Worm (Caenorhabditis elegans) whole organism, L4 larva: ENCODE measurements around the gene T11G6.4.

ENCODE experiments used
- F26F4.8 ChIP-seq: fragments of 200-800 bp; sonication (Bioruptor generic); conservative IDR thresholded peaks from 2 replicates; pipeline ENCODE4 v1.3.6; 2022; ENCODE audit warnings: missing genetic modification characterization, missing compliant biosample characterization
- R02D3.7 ChIP-seq: fragments of 150-350 bp; sonication (generic microtip); optimal IDR thresholded peaks from 3 replicates; lab custom pipeline; 2014; ENCODE audit warnings: missing biosample characterization, missing genetic modification characterization
- T26A8.4 ChIP-seq: fragments of 200-800 bp; sonication (Bioruptor generic); IDR thresholded peaks from 2 replicates; pipeline ENCODE4 v1.3.6; 2022; ENCODE audit warnings: missing genetic modification characterization, missing compliant biosample characterization
- Y5F2A.4 ChIP-seq: fragments of 200-800 bp; sonication (Bioruptor generic); optimal IDR thresholded peaks from 2 replicates; lab custom pipeline; 2018; ENCODE audit warnings: mild to moderate bottlenecking, missing genetic modification characterization, missing compliant biosample characterization
- ZK546.5 ChIP-seq, 2 experiments: sonication (generic microtip); optimal IDR thresholded peaks; 2 replicates each; lab custom pipeline; 2017; ENCODE audit warnings: missing biosample characterization in 2 of 2, missing genetic modification characterization in 2 of 2
- aha-1 ChIP-seq: fragments of 150-350 bp; peaks from one replicate; lab custom pipeline; 2014; ENCODE audit warnings: missing biosample characterization, missing genetic modification characterization
- attf-4 ChIP-seq: sonication (generic microtip); optimal IDR thresholded peaks from 3 replicates; lab custom pipeline; 2017; ENCODE audit warnings: missing biosample characterization, missing genetic modification characterization
- ceh-20 ChIP-seq: fragments of 200-800 bp; sonication (Bioruptor generic); IDR thresholded peaks from 2 replicates; pipeline ENCODE4 v1.3.6; 2022; ENCODE audit warnings: missing genetic modification reagents, missing genetic modification characterization, missing compliant biosample characterization
- ceh-32 ChIP-seq: sonication (generic microtip); optimal IDR thresholded peaks from 2 replicates; lab custom pipeline; 2016; ENCODE audit warnings: mild to moderate bottlenecking, missing genetic modification characterization, missing compliant biosample characterization; ENCODE audit not compliant: poor library complexity
- ceh-62 ChIP-seq: sonication (generic microtip); optimal IDR thresholded peaks from 2 replicates; lab custom pipeline; 2017; ENCODE audit warnings: missing biosample characterization, missing genetic modification characterization
- ctbp-1 ChIP-seq: fragments of 200-800 bp; sonication (Bioruptor generic); IDR thresholded peaks from 2 replicates; pipeline ENCODE4 v1.3.6; 2022; ENCODE audit warnings: missing genetic modification reagents, missing genetic modification characterization, missing compliant biosample characterization
- daf-12 ChIP-seq: fragments of 150-350 bp; optimal IDR thresholded peaks from 2 replicates; lab custom pipeline; 2014; ENCODE audit warnings: missing biosample characterization, missing genetic modification reagents, missing genetic modification characterization
- daf-19 ChIP-seq: fragments of 200-800 bp; sonication (Bioruptor generic); conservative IDR thresholded peaks from 2 replicates; pipeline ENCODE4 v1.3.6; 2022; ENCODE audit warnings: missing genetic modification characterization, missing compliant biosample characterization
- dpl-1 ChIP-seq: fragments of 150-350 bp; optimal IDR thresholded peaks from 2 replicates; lab custom pipeline; 2014; ENCODE audit warnings: missing biosample characterization, missing genetic modification reagents, missing genetic modification characterization
- dve-1 ChIP-seq: sonication (generic microtip); optimal IDR thresholded peaks from 2 replicates; lab custom pipeline; 2017; ENCODE audit warnings: antibody characterized with exemption, mild to moderate bottlenecking, missing genetic modification characterization, missing compliant biosample characterization; ENCODE audit not compliant: insufficient read depth
- egl-43 ChIP-seq: fragments of 200-800 bp; sonication (Bioruptor generic); IDR thresholded peaks from 2 replicates; pipeline ENCODE4 v1.3.6; 2022; ENCODE audit warnings: missing genetic modification reagents, missing genetic modification characterization, missing compliant biosample characterization
- fos-1 ChIP-seq: fragments of 150-350 bp; optimal IDR thresholded peaks from 2 replicates; lab custom pipeline; 2014; ENCODE audit warnings: missing biosample characterization, missing genetic modification characterization
- gei-8 ChIP-seq: fragments of 200-800 bp; sonication (Bioruptor generic); optimal IDR thresholded peaks from 2 replicates; lab custom pipeline; 2018; ENCODE audit warnings: mild to moderate bottlenecking, missing genetic modification characterization, missing compliant biosample characterization
- hif-1 ChIP-seq, 2 experiments: sonication (generic microtip); optimal IDR thresholded peaks; 2 replicates each; lab custom pipeline; 2016 to 2017; ENCODE audit warnings: missing compliant biosample characterization in 2 of 2, missing genetic modification characterization in 2 of 2, missing genetic modification reagents in 2 of 2, missing genotype in 2 of 2, mild to moderate bottlenecking in 1 of 2
- hlh-11 ChIP-seq: fragments of 200-800 bp; sonication (Bioruptor generic); optimal IDR thresholded peaks from 2 replicates; lab custom pipeline; 2018; ENCODE audit warnings: mild to moderate bottlenecking, missing genetic modification characterization, missing compliant biosample characterization
- jun-1 ChIP-seq: fragments of 150-350 bp; optimal IDR thresholded peaks from 2 replicates; lab custom pipeline; 2014; ENCODE audit warnings: missing biosample characterization, missing genetic modification reagents, missing genetic modification characterization
- lsy-2 ChIP-seq, 2 experiments: fragments of 150-350 bp in 1 of 2; sonication (generic microtip) in 1 of 2; optimal IDR thresholded peaks; 2 replicates each; lab custom pipeline; 2014 to 2017; ENCODE audit warnings: missing biosample characterization in 2 of 2, missing genetic modification characterization in 2 of 2
- madf-5 ChIP-seq, 2 experiments: fragments of 200-800 bp; sonication (Bioruptor generic); IDR thresholded peaks; 2 replicates each; pipeline ENCODE4 v1.3.6; 2022; ENCODE audit warnings: missing compliant biosample characterization in 2 of 2, missing genetic modification characterization in 2 of 2
- madf-9 ChIP-seq: fragments of 200-800 bp; sonication (Bioruptor generic); conservative IDR thresholded peaks from 2 replicates; pipeline ENCODE4 v1.3.6; 2022; ENCODE audit warnings: missing genetic modification reagents, missing genetic modification characterization, missing compliant biosample characterization
- mdl-1 ChIP-seq, 2 experiments: fragments of 150-350 bp in 1 of 2; sonication (generic microtip) in 1 of 2; optimal IDR thresholded peaks; 2 replicates each; lab custom pipeline; 2014 to 2017; ENCODE audit warnings: missing biosample characterization in 2 of 2, missing genetic modification characterization in 2 of 2
- mdt-29 ChIP-seq: fragments of 200-800 bp; sonication (Bioruptor generic); IDR thresholded peaks from 2 replicates; pipeline ENCODE4 v1.3.6; 2022; ENCODE audit warnings: missing genetic modification reagents, missing genetic modification characterization, missing compliant biosample characterization
- mep-1 ChIP-seq: fragments of 150-350 bp; sonication (generic microtip); optimal IDR thresholded peaks from 3 replicates; lab custom pipeline; 2014; ENCODE audit warnings: missing biosample characterization, missing genetic modification characterization
- mes-2 ChIP-seq: sonication (generic microtip); optimal IDR thresholded peaks from 2 replicates; lab custom pipeline; 2016; ENCODE audit warnings: missing genotype, mild to moderate bottlenecking, missing genetic modification characterization, missing compliant biosample characterization; ENCODE audit not compliant: poor library complexity, severe bottlenecking
- nhr-102 ChIP-seq: sonication (generic microtip); optimal IDR thresholded peaks from 2 replicates; lab custom pipeline; 2016; ENCODE audit warnings: mild to moderate bottlenecking, missing genetic modification characterization, moderate library complexity, missing compliant biosample characterization
- nhr-11 ChIP-seq: fragments of 150-350 bp; optimal IDR thresholded peaks from 2 replicates; lab custom pipeline; 2014; ENCODE audit warnings: missing biosample characterization, missing genetic modification characterization
- nhr-41 ChIP-seq: fragments of 200-800 bp; sonication (Bioruptor generic); IDR thresholded peaks from 2 replicates; pipeline ENCODE4 v1.3.6; 2022; ENCODE audit warnings: missing genetic modification reagents, missing genetic modification characterization, missing compliant biosample characterization
- nhr-48 ChIP-seq: sonication (generic microtip); optimal IDR thresholded peaks from 2 replicates; lab custom pipeline; 2016; ENCODE audit warnings: mild to moderate bottlenecking, missing genetic modification characterization, missing compliant biosample characterization
- php-3 ChIP-seq: fragments of 200-800 bp; sonication (Bioruptor generic); IDR thresholded peaks from 2 replicates; pipeline ENCODE4 v1.3.6; 2022; ENCODE audit warnings: missing genetic modification reagents, missing genetic modification characterization, missing compliant biosample characterization
- rbr-2 ChIP-seq: sonication (generic microtip); optimal IDR thresholded peaks from 2 replicates; lab custom pipeline; 2016; ENCODE audit warnings: missing genotype, missing genetic modification characterization, missing compliant biosample characterization
- saeg-2 ChIP-seq: fragments of 200-800 bp; sonication (Bioruptor generic); IDR thresholded peaks from 2 replicates; pipeline ENCODE4 v1.3.6; 2022; ENCODE audit warnings: missing genetic modification reagents, missing genetic modification characterization, missing compliant biosample characterization
- snpc-1.2 ChIP-seq: fragments of 200-800 bp; sonication (Bioruptor generic); IDR thresholded peaks from 2 replicates; pipeline ENCODE4 v1.3.6; 2022; ENCODE audit warnings: missing genetic modification reagents, missing genetic modification characterization, missing compliant biosample characterization
- spr-3 ChIP-seq: fragments of 200-800 bp; sonication (Bioruptor generic); optimal IDR thresholded peaks from 2 replicates; lab custom pipeline; 2018; ENCODE audit warnings: mild to moderate bottlenecking, missing genetic modification characterization, missing compliant biosample characterization
- tra-1 ChIP-seq: fragments of 200-800 bp; sonication (Bioruptor generic); IDR thresholded peaks from 2 replicates; pipeline ENCODE4 v1.3.6; 2022; ENCODE audit warnings: missing genetic modification reagents, missing genetic modification characterization, missing compliant biosample characterization
- vab-7 ChIP-seq: fragments of 200-800 bp; sonication (Bioruptor generic); IDR thresholded peaks from 2 replicates; pipeline ENCODE4 v1.3.6; 2022; ENCODE audit warnings: missing genetic modification reagents, missing genetic modification characterization, missing compliant biosample characterization
- zfp-2 ChIP-seq: sonication (generic microtip); optimal IDR thresholded peaks from 2 replicates; lab custom pipeline; 2016; ENCODE audit warnings: mild to moderate bottlenecking, missing genetic modification characterization, missing compliant biosample characterization
- ztf-11 ChIP-seq: fragments of 150-350 bp; optimal IDR thresholded peaks from 2 replicates; lab custom pipeline; 2014; ENCODE audit warnings: missing biosample characterization, missing genetic modification characterization

T11G6.4 gene

ce11 chrIV:10896512-10896911 is 44.8 kb upstream of the T11G6.4 start, which contains the start of gene srlf-13:
srlf-13 (minus strand) TSS chrIV:10896612.
- TF ChIP-seq jun-1 (tag; lab: Kevin White, UChicago) (no peak), daf-12 (tag; lab: Kevin White, UChicago) (no peak), php-3 (no peak), saeg-2 (GFP tag; lab: Robert Waterston, UW) (no peak), spr-3 (GFP tag; lab: Kevin White, UChicago) (no peak)
- TF ChIP-seq, all 104 proteins: peak for 0

ce11 chrIV:10894255-10894654 is 42.5 kb upstream of the T11G6.4 start, which contains the start of gene srlf-14:
srlf-14 (minus strand) TSS chrIV:10894355.
- TF ChIP-seq zfp-2 (tag; lab: Kevin White, UChicago): no peak
- peak; percentile 65 for TF ChIP-seq aha-1

ce11 chrIV:10891993-10892392 is 40.3 kb upstream of the T11G6.4 start, which contains the start of gene srlf-12:
srlf-12 (minus strand) TSS chrIV:10892093.
- no peak for TF ChIP-seq nhr-41 (GFP tag; lab: Robert Waterston, UW)
- TF ChIP-seq, all 104 proteins: peak for 0

- TF ChIP-seq ZK546.5 (tag; optimal IDR thresholded peaks at IDR 0.05; lab: Kevin White, UChicago) (no peak), attf-4 (tag; lab: Kevin White, UChicago) (no peak), madf-9 (no peak), nhr-11 (tag; lab: Kevin White, UChicago) (no peak)
These were observed 38.2 kb upstream of the T11G6.4 start, which contains the start of gene F13E9.15 for ce11 chrIV:10889820-10890462. F13E9.15 (minus strand) TSS chrIV:10889870.

ce11 chrIV:10887285-10887684 is 35.6 kb upstream of the T11G6.4 start, which contains the start of gene F13E9.16:
F13E9.16 (minus strand) TSS chrIV:10887385.
- TF ChIP-seq nhr-41 (GFP tag; lab: Robert Waterston, UW) (no peak), ztf-11 (tag; lab: Kevin White, UChicago) (no peak), nhr-48 (tag; lab: Kevin White, UChicago) (no peak), hlh-11 (tag; lab: Kevin White, UChicago) (no peak), lsy-2 (tag; optimal IDR thresholded peaks at IDR 0.05; lab: Kevin White, UChicago) (no peak), daf-19 (GFP tag; lab: Robert Waterston, UW) (no peak), gei-8 (no peak), fos-1 (tag; lab: Kevin White, UChicago) (no peak), ceh-32 (no peak), mep-1 (tag; lab: Kevin White, UChicago) (no peak), Y5F2A.4 (GFP tag; lab: Kevin White, UChicago) (no peak), ceh-62 (tag; lab: Kevin White, UChicago) (no peak), R02D3.7 (tag; lab: Kevin White, UChicago) (no peak), mes-2 (tag; lab: Kevin White, UChicago) (no peak), T26A8.4 (GFP tag; lab: Robert Waterston, UW) (no peak), rbr-2 (tag; lab: Kevin White, UChicago) (no peak)

DNA sequence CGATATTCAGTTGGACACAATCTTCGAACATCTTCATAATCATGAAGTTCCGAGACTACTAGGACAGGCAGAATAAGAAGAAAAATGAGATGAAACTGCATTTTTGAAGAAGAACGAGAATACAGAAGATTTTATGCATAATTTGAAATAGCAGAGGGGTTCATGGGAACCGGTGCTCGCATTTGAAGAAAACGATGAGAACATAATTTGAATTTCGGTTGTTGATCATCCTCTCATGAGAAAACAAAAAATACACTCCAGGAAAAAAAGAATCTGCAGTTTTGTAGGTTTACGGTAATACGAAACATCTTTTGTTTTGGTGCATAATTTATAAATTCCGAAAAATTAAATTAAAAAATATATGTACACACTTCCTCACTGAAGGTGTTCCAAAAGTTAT is 34.2 kb upstream of the T11G6.4 start, which contains the start of gene srlf-11:
Gene srlf-11, minus strand, starts transcription at position 101 of the 400 bp plus-strand sequence.
- TF ChIP-seq madf-5 (GFP tag; IDR thresholded peaks at IDR 0.05; lab: Robert Waterston, UW): no peak
- TF ChIP-seq daf-19 (GFP tag; lab: Robert Waterston, UW): no peak
- no peak for TF ChIP-seq R02D3.7 (tag; lab: Kevin White, UChicago)
- no peak for TF ChIP-seq hif-1 (tag; optimal IDR thresholded peaks at IDR 0.05; lab: Kevin White, UChicago)
- TF ChIP-seq ceh-20 (GFP tag; lab: Robert Waterston, UW): no peak
- TF ChIP-seq F26F4.8: no peak
- TF ChIP-seq mdl-1 (tag; optimal IDR thresholded peaks at IDR 0.05; lab: Kevin White, UChicago): no peak
- no peak for TF ChIP-seq tra-1
- TF ChIP-seq dpl-1 (GFP tag; lab: Kevin White, UChicago): no peak
- no peak for TF ChIP-seq vab-7 (GFP tag; lab: Robert Waterston, UW)
- TF ChIP-seq ctbp-1 (GFP tag; lab: Robert Waterston, UW): no peak
- TF ChIP-seq mdt-29 (GFP tag; lab: Robert Waterston, UW): no peak
- no peak for TF ChIP-seq nhr-102
- no peak for TF ChIP-seq dve-1 (tag; lab: Kevin White, UChicago)
- TF ChIP-seq snpc-1.2 (GFP tag; lab: Robert Waterston, UW): no peak
- TF ChIP-seq egl-43 (GFP tag; lab: Robert Waterston, UW): no peak
